Worm (Caenorhabditis elegans) whole organism, L2 larva: ENCODE measurements around the gene basl-1.
A peak's percentile ranks its signal among the peaks of the same experiment; 100 is the strongest.

Source experiments
- C34F6.9 ChIP-seq: fragments of 150-350 bp; optimal IDR thresholded peaks from 2 replicates; lab custom pipeline; 2014; ENCODE audit warnings: missing biosample characterization, missing genetic modification characterization
- F13H6.1 ChIP-seq: sonication (generic microtip); optimal IDR thresholded peaks from 2 replicates; lab custom pipeline; 2016; ENCODE audit warnings: missing genetic modification characterization, missing compliant biosample characterization
- R02D3.7 ChIP-seq: fragments of 150-350 bp; optimal IDR thresholded peaks from 2 replicates; lab custom pipeline; 2014; ENCODE audit warnings: missing biosample characterization, missing genetic modification characterization
- Y55F3AM.14 ChIP-seq: fragments of 200-800 bp; sonication (Bioruptor generic); optimal IDR thresholded peaks from 2 replicates; lab custom pipeline; 2018; ENCODE audit warnings: mild to moderate bottlenecking, missing genetic modification characterization, missing compliant biosample characterization
- ZK546.5 ChIP-seq: sonication (generic microtip); optimal IDR thresholded peaks from 2 replicates; lab custom pipeline; 2017; ENCODE audit warnings: missing biosample characterization, missing genetic modification characterization
- alr-1 ChIP-seq: fragments of 150-350 bp; optimal IDR thresholded peaks from 2 replicates; lab custom pipeline; 2014; ENCODE audit warnings: missing biosample characterization, missing genetic modification characterization
- aly-2 ChIP-seq: fragments of 150-350 bp; optimal IDR thresholded peaks from 2 replicates; lab custom pipeline; 2014; ENCODE audit warnings: missing biosample characterization, missing genetic modification characterization
- ama-1 ChIP-seq: fragments of 150-350 bp; optimal IDR thresholded peaks from 2 replicates; lab custom pipeline; 2018; ENCODE audit warnings: inconsistent platforms
- blmp-1 ChIP-seq: sonication (generic microtip); optimal IDR thresholded peaks from 2 replicates; lab custom pipeline; 2017; ENCODE audit warnings: missing genetic modification characterization, mild to moderate bottlenecking, missing compliant biosample characterization, antibody characterized with exemption, moderate library complexity; ENCODE audit not compliant: insufficient read depth
- ceh-16 ChIP-seq: fragments of 150-350 bp; optimal IDR thresholded peaks from 2 replicates; lab custom pipeline; 2014; ENCODE audit warnings: missing biosample characterization, missing genetic modification characterization
- ceh-82 ChIP-seq: fragments of 150-350 bp; optimal IDR thresholded peaks from 2 replicates; lab custom pipeline; 2014; ENCODE audit warnings: missing biosample characterization, missing genetic modification characterization
- crh-2 ChIP-seq: sonication (generic microtip); optimal IDR thresholded peaks from 2 replicates; lab custom pipeline; 2017; ENCODE audit warnings: missing biosample characterization, missing genetic modification characterization
- dmd-4 ChIP-seq: sonication (generic microtip); optimal IDR thresholded peaks from 2 replicates; lab custom pipeline; 2017; ENCODE audit warnings: missing biosample characterization, missing genetic modification characterization
- egl-27 ChIP-seq: sonication (generic microtip); optimal IDR thresholded peaks from 3 replicates; lab custom pipeline; 2017; ENCODE audit warnings: missing biosample characterization, missing genetic modification reagents, missing genetic modification characterization
- elt-1 ChIP-seq: fragments of 150-350 bp; optimal IDR thresholded peaks from 2 replicates; lab custom pipeline; 2014; ENCODE audit warnings: missing biosample characterization, missing genetic modification characterization
- elt-3 ChIP-seq: sonication (generic microtip); optimal IDR thresholded peaks from 2 replicates; lab custom pipeline; 2017; ENCODE audit warnings: missing biosample characterization, missing genetic modification characterization
- fos-1 ChIP-seq: fragments of 150-350 bp; optimal IDR thresholded peaks from 2 replicates; lab custom pipeline; 2014; ENCODE audit warnings: missing biosample characterization, missing genetic modification characterization
- gmeb-1 ChIP-seq: fragments of 150-350 bp; optimal IDR thresholded peaks from 2 replicates; lab custom pipeline; 2014; ENCODE audit warnings: missing biosample characterization, missing genetic modification characterization
- lin-11 ChIP-seq: fragments of 150-350 bp; sonication (generic microtip); optimal IDR thresholded peaks from 2 replicates; lab custom pipeline; 2014; ENCODE audit warnings: missing biosample characterization, missing genetic modification characterization, inconsistent platforms, mixed read lengths
- lin-13 ChIP-seq: fragments of 150-350 bp; optimal IDR thresholded peaks from 2 replicates; lab custom pipeline; 2014; ENCODE audit warnings: missing biosample characterization, missing genetic modification reagents, missing genetic modification characterization
- lin-39 ChIP-seq: fragments of 150-350 bp; optimal IDR thresholded peaks from 2 replicates; lab custom pipeline; 2014; ENCODE audit warnings: missing biosample characterization, missing genetic modification reagents, missing genetic modification characterization
- lsy-2 ChIP-seq, 2 experiments: fragments of 150-350 bp in 1 of 2; sonication (generic microtip) in 1 of 2; optimal IDR thresholded peaks; 2 replicates each; lab custom pipeline; 2014 to 2017; ENCODE audit warnings: missing biosample characterization in 2 of 2, missing genetic modification characterization in 2 of 2
- mab-5 ChIP-seq: fragments of 150-350 bp; optimal IDR thresholded peaks from 2 replicates; lab custom pipeline; 2014; ENCODE audit warnings: missing biosample characterization, missing genetic modification characterization
- mbf-1 ChIP-seq: sonication (generic microtip); optimal IDR thresholded peaks from 2 replicates; lab custom pipeline; 2017; ENCODE audit warnings: missing biosample characterization, missing genetic modification characterization
- mdl-1 ChIP-seq, 2 experiments: fragments of 150-350 bp in 1 of 2; sonication (generic microtip) in 1 of 2; optimal IDR thresholded peaks; 2 replicates each; lab custom pipeline; 2017; ENCODE audit warnings: missing biosample characterization in 2 of 2, missing genetic modification characterization in 2 of 2
- nhr-10 ChIP-seq: sonication (generic microtip); optimal IDR thresholded peaks from 2 replicates; lab custom pipeline; 2017; ENCODE audit warnings: missing biosample characterization, missing genetic modification characterization
- nhr-11 ChIP-seq: fragments of 150-350 bp; optimal IDR thresholded peaks from 2 replicates; lab custom pipeline; 2014; ENCODE audit warnings: missing biosample characterization, missing genetic modification characterization
- nhr-12 ChIP-seq: fragments of 150-350 bp; optimal IDR thresholded peaks from 2 replicates; lab custom pipeline; 2014; ENCODE audit warnings: missing biosample characterization, missing genetic modification characterization
- nhr-129 ChIP-seq: fragments of 150-350 bp; optimal IDR thresholded peaks from 2 replicates; lab custom pipeline; 2014; ENCODE audit warnings: missing biosample characterization, missing genetic modification characterization
- nhr-21 ChIP-seq: fragments of 150-350 bp; optimal IDR thresholded peaks from 2 replicates; lab custom pipeline; 2014; ENCODE audit warnings: missing biosample characterization, missing genetic modification characterization
- nhr-23 ChIP-seq: fragments of 150-350 bp; optimal IDR thresholded peaks from 2 replicates; lab custom pipeline; 2014; ENCODE audit warnings: missing biosample characterization, missing genetic modification reagents, missing genetic modification characterization
- nhr-237 ChIP-seq: fragments of 150-350 bp; optimal IDR thresholded peaks from 2 replicates; lab custom pipeline; 2014; ENCODE audit warnings: missing biosample characterization, missing genetic modification characterization
- nhr-25 ChIP-seq: fragments of 150-350 bp; sonication (generic microtip); optimal IDR thresholded peaks from 3 replicates; lab custom pipeline; 2014; ENCODE audit warnings: missing biosample characterization, missing genetic modification characterization
- nhr-6 ChIP-seq: fragments of 150-350 bp; optimal IDR thresholded peaks from 2 replicates; lab custom pipeline; 2014; ENCODE audit warnings: missing biosample characterization, missing genetic modification characterization
- nhr-77 ChIP-seq: fragments of 150-350 bp; optimal IDR thresholded peaks from 2 replicates; lab custom pipeline; 2014; ENCODE audit warnings: missing biosample characterization, missing genetic modification characterization
- peb-1 ChIP-seq: fragments of 150-350 bp; optimal IDR thresholded peaks from 2 replicates; lab custom pipeline; 2014; ENCODE audit warnings: missing biosample characterization, missing genetic modification characterization
- sem-4 ChIP-seq: fragments of 150-350 bp; optimal IDR thresholded peaks from 2 replicates; lab custom pipeline; 2014; ENCODE audit warnings: missing biosample characterization, missing genetic modification reagents, missing genetic modification characterization
- skn-1 ChIP-seq: sonication (generic microtip); optimal IDR thresholded peaks from 2 replicates; lab custom pipeline; 2017; ENCODE audit warnings: missing biosample characterization, missing genetic modification characterization
- sma-3 ChIP-seq: sonication (generic microtip); optimal IDR thresholded peaks from 2 replicates; lab custom pipeline; 2016; ENCODE audit warnings: missing genetic modification reagents, missing genetic modification characterization, missing compliant biosample characterization
- sma-9 ChIP-seq, 2 experiments: fragments of 150-350 bp in 1 of 2; sonication (generic microtip) in 1 of 2; optimal IDR thresholded peaks; 2 replicates each; lab custom pipeline; 2014 to 2016; ENCODE audit warnings: missing genetic modification characterization in 2 of 2, mild to moderate bottlenecking in 1 of 2, missing biosample characterization in 1 of 2, missing compliant biosample characterization in 1 of 2, missing genetic modification reagents in 1 of 2, moderate library complexity in 1 of 2
- snpc-4 ChIP-seq: fragments of 150-350 bp; optimal IDR thresholded peaks from 2 replicates; lab custom pipeline; 2014; ENCODE audit warnings: missing biosample characterization, missing genetic modification characterization
- unc-39 ChIP-seq: fragments of 150-350 bp; optimal IDR thresholded peaks from 2 replicates; lab custom pipeline; 2014; ENCODE audit warnings: missing biosample characterization, missing genetic modification characterization
- unc-55 ChIP-seq: fragments of 150-350 bp; sonication (generic microtip); optimal IDR thresholded peaks from 3 replicates; lab custom pipeline; 2014; ENCODE audit warnings: missing biosample characterization, missing genetic modification reagents, missing genetic modification characterization
- unc-62 ChIP-seq: fragments of 150-350 bp; optimal IDR thresholded peaks from 2 replicates; lab custom pipeline; 2014; ENCODE audit warnings: missing biosample characterization, missing genetic modification reagents, missing genetic modification characterization
- zag-1 ChIP-seq: fragments of 150-350 bp; optimal IDR thresholded peaks from 2 replicates; lab custom pipeline; 2014; ENCODE audit warnings: missing biosample characterization, missing genetic modification characterization
- ztf-1 ChIP-seq: fragments of 200-800 bp; sonication (Bioruptor generic); conservative IDR thresholded peaks from 2 replicates; pipeline ENCODE4 v1.3.6; 2022; ENCODE audit warnings: missing genetic modification characterization, missing compliant biosample characterization
- ztf-11 ChIP-seq: sonication (generic microtip); optimal IDR thresholded peaks from 2 replicates; lab custom pipeline; 2017; ENCODE audit warnings: missing biosample characterization, missing genetic modification characterization
- ztf-4 ChIP-seq: fragments of 150-350 bp; optimal IDR thresholded peaks from 2 replicates; lab custom pipeline; 2014; ENCODE audit warnings: missing biosample characterization, missing genetic modification characterization

The basl-1 gene

ce11 chrIII:5601999-5602398, 12.7 kb upstream of the basl-1 start (continued):
- TF ChIP-seq unc-39 (tag; lab: Kevin White, UChicago) (no peak), ZK546.5 (tag; lab: Kevin White, UChicago) (no peak), dmd-4 (tag; lab: Kevin White, UChicago) (no peak), nhr-12 (tag; lab: Kevin White, UChicago) (no peak)
- TF ChIP-seq, all 48 proteins: peak for 17

ce11 chrIII:5603439-5603986, 11.2 kb upstream of the basl-1 start, which contains the start of gene madf-11:
Gene madf-11 (minus strand): TSS chrIII:5603489.
- TF ChIP-seq ama-1 (lab: Kevin White, UChicago) = no peak
- TF ChIP-seq nhr-11 (tag; lab: Kevin White, UChicago) = no peak
- no peak for TF ChIP-seq unc-62 (GFP tag; lab: Kevin White, UChicago)
- TF ChIP-seq nhr-12 (tag; lab: Kevin White, UChicago) = no peak
- TF ChIP-seq nhr-237 (tag; lab: Kevin White, UChicago) = no peak
- TF ChIP-seq mbf-1 (tag; lab: Kevin White, UChicago) = no peak
- TF ChIP-seq aly-2 (tag; lab: Kevin White, UChicago) = no peak
- TF ChIP-seq nhr-23 = no peak
- TF ChIP-seq ceh-16 (tag; lab: Kevin White, UChicago) = no peak
- TF ChIP-seq ztf-1 = no peak
- TF ChIP-seq ztf-4 = no peak
- no peak for TF ChIP-seq dmd-4 (tag; lab: Kevin White, UChicago)
- TF ChIP-seq lin-13 = peak; percentile 70
- TF ChIP-seq lin-39 (tag; lab: Kevin White, UChicago) = no peak
- no peak for TF ChIP-seq nhr-6 (tag; lab: Kevin White, UChicago)
- no peak for TF ChIP-seq ZK546.5 (tag; lab: Kevin White, UChicago)
- no peak for TF ChIP-seq unc-39 (tag; lab: Kevin White, UChicago)
- peak; percentile 27 to 66 for TF ChIP-seq mdl-1 (tag; optimal IDR thresholded peaks at IDR 0.05; lab: Kevin White, UChicago)
- TF ChIP-seq nhr-77 (tag; lab: Kevin White, UChicago) = no peak
- no peak for TF ChIP-seq egl-27 (tag; lab: Kevin White, UChicago)
- TF ChIP-seq C34F6.9 (tag; lab: Kevin White, UChicago) = peak; percentile 77
- peak; percentile 59 for TF ChIP-seq fos-1
- peak; percentile 62 for TF ChIP-seq crh-2 (tag; lab: Kevin White, UChicago)
- no peak for TF ChIP-seq Y55F3AM.14 (GFP tag; lab: Kevin White, UChicago)
- no peak for TF ChIP-seq elt-3 (tag; lab: Kevin White, UChicago)
- no peak for TF ChIP-seq R02D3.7 (tag; lab: Kevin White, UChicago)
- peak; percentile 78 for TF ChIP-seq nhr-129 (tag; lab: Kevin White, UChicago)
- TF ChIP-seq elt-1 (tag; lab: Kevin White, UChicago) = no peak
- TF ChIP-seq nhr-25 (tag; lab: Kevin White, UChicago) = no peak
- TF ChIP-seq nhr-21 (tag; lab: Kevin White, UChicago) = peak; percentile 55
- no peak for TF ChIP-seq alr-1 (tag; lab: Kevin White, UChicago)
- TF ChIP-seq unc-55 = peak; percentile 86
- TF ChIP-seq peb-1 = no peak
- TF ChIP-seq blmp-1 (tag; lab: Kevin White, UChicago) = peak; percentile 4
- no peak for TF ChIP-seq skn-1 (tag; lab: Kevin White, UChicago)
- TF ChIP-seq gmeb-1 = peak; percentile 65
- no peak for TF ChIP-seq nhr-10
- TF ChIP-seq ztf-11 (tag; lab: Kevin White, UChicago) = no peak
- peak; percentile 24 for TF ChIP-seq zag-1 (tag; lab: Kevin White, UChicago)
- TF ChIP-seq lin-11 (tag; lab: Kevin White, UChicago) = peak; percentile 42
- TF ChIP-seq sma-9 (GFP tag; optimal IDR thresholded peaks at IDR 0.05; lab: Kevin White, UChicago) = peak; percentile 41
- TF ChIP-seq sma-9 (tag; optimal IDR thresholded peaks at IDR 0.05; lab: Kevin White, UChicago) = no peak
- TF ChIP-seq F13H6.1 (tag; lab: Kevin White, UChicago) = peak; percentile 50
- peak; percentile 58 for TF ChIP-seq sma-3
- peak; percentile 53 for TF ChIP-seq mab-5 (tag; lab: Kevin White, UChicago)
- peak; percentile 36 to 81 for TF ChIP-seq lsy-2 (tag; optimal IDR thresholded peaks at IDR 0.05; lab: Kevin White, UChicago)
- no peak for TF ChIP-seq ceh-82
- TF ChIP-seq sem-4 = no peak
- TF ChIP-seq snpc-4 (tag; lab: Kevin White, UChicago) = peak; percentile 49
